Fruit fly (Drosophila melanogaster) whole organism, pupa: ENCODE results near the gene Mnat9.
A peak's percentile ranks its signal among the peaks of the same experiment; 100 is the strongest.

Source experiments
- CG10348 ChIP-seq: fragments of 200-800 bp; sonication (Bioruptor generic); IDR thresholded peaks from 2 replicates; pipeline ENCODE4 v1.3.6; 2022; ENCODE audit warnings: missing biosample characterization, missing genetic modification characterization
- CG12605 ChIP-seq: fragments of 200-800 bp; sonication (Bioruptor generic); IDR thresholded peaks from 2 replicates; pipeline ENCODE4 v1.3.6; 2022; ENCODE audit warnings: missing biosample characterization, missing genetic modification characterization
- CG13204 ChIP-seq: fragments of 200-800 bp; sonication (Bioruptor generic); optimal IDR thresholded peaks from 2 replicates; lab custom pipeline; 2018; ENCODE audit warnings: missing biosample characterization, mild to moderate bottlenecking, missing genetic modification characterization, moderate library complexity
- CG14655 ChIP-seq: fragments of 200-800 bp; sonication (Bioruptor generic); optimal IDR thresholded peaks from 3 replicates; lab custom pipeline; 2017; ENCODE audit warnings: mild to moderate bottlenecking, missing biosample characterization, missing genetic modification reagents, missing genetic modification characterization
- CG15710 ChIP-seq: fragments of 200-800 bp; sonication (Bioruptor generic); optimal IDR thresholded peaks from 2 replicates; lab custom pipeline; 2018; ENCODE audit warnings: missing biosample characterization, mild to moderate bottlenecking, missing genetic modification characterization, moderate library complexity
- CG17806 ChIP-seq: fragments of 200-800 bp; sonication (Bioruptor generic); optimal IDR thresholded peaks from 2 replicates; lab custom pipeline; 2018; ENCODE audit warnings: missing biosample characterization, mild to moderate bottlenecking, missing genetic modification characterization, moderate library complexity
- CG32121 ChIP-seq: fragments of 200-800 bp; sonication (Bioruptor generic); IDR thresholded peaks from 2 replicates; pipeline ENCODE4 v1.3.6; 2022; ENCODE audit warnings: missing biosample characterization, missing genetic modification characterization
- CG34367 ChIP-seq: fragments of 200-800 bp; sonication (Bioruptor generic); optimal IDR thresholded peaks from 2 replicates; lab custom pipeline; 2018; ENCODE audit warnings: missing biosample characterization, mild to moderate bottlenecking, missing genetic modification characterization
- CG4496 ChIP-seq: fragments of 200-800 bp; sonication (Bioruptor generic); IDR thresholded peaks from 3 replicates; pipeline ENCODE4 v1.3.6; 2022; ENCODE audit warnings: missing biosample characterization, missing genetic modification characterization
- CG8159 ChIP-seq: fragments of 200-800 bp; sonication (Bioruptor generic); optimal IDR thresholded peaks from 3 replicates; lab custom pipeline; 2018; ENCODE audit warnings: missing biosample characterization, mild to moderate bottlenecking, missing genetic modification characterization, moderate library complexity
- CG8301 ChIP-seq: fragments of 200-800 bp; sonication (Bioruptor generic); optimal IDR thresholded peaks from 2 replicates; lab custom pipeline; 2018; ENCODE audit warnings: missing biosample characterization, mild to moderate bottlenecking, missing genetic modification characterization
- CG9948 ChIP-seq: fragments of 200-800 bp; sonication (Bioruptor generic); optimal IDR thresholded peaks from 2 replicates; lab custom pipeline; 2018; ENCODE audit warnings: missing biosample characterization, mild to moderate bottlenecking, missing genetic modification characterization, moderate library complexity
- D1 ChIP-seq: fragments of 200-800 bp; sonication (Bioruptor generic); optimal IDR thresholded peaks from 2 replicates; lab custom pipeline; 2018; ENCODE audit warnings: missing biosample characterization, mild to moderate bottlenecking, missing genetic modification characterization, moderate library complexity
- EcR ChIP-seq: fragments of 200-800 bp; sonication (Bioruptor generic); optimal IDR thresholded peaks from 3 replicates; lab custom pipeline; 2019; ENCODE audit warnings: missing biosample characterization, missing genetic modification characterization, mild to moderate bottlenecking, moderate library complexity, missing genetic modification reagents
- Ets98B ChIP-seq: fragments of 200-800 bp; sonication (Bioruptor generic); IDR thresholded peaks from 2 replicates; pipeline ENCODE4 v1.3.6; 2022; ENCODE audit warnings: missing biosample characterization, missing genetic modification characterization
- Pif1A ChIP-seq: fragments of 200-800 bp; sonication (Bioruptor generic); optimal IDR thresholded peaks from 3 replicates; lab custom pipeline; 2016; ENCODE audit warnings: missing biosample characterization, missing genetic modification characterization
- Pif1B ChIP-seq: fragments of 200-800 bp; sonication (Bioruptor generic); optimal IDR thresholded peaks from 3 replicates; lab custom pipeline; 2016; ENCODE audit warnings: missing biosample characterization, missing genetic modification characterization
- Snoo ChIP-seq: fragments of 200-800 bp; sonication (Bioruptor generic); optimal IDR thresholded peaks from 3 replicates; lab custom pipeline; 2017; ENCODE audit warnings: missing biosample characterization, mild to moderate bottlenecking, missing genetic modification characterization, inconsistent platforms
- fd96Ca ChIP-seq: fragments of 200-800 bp; sonication (Bioruptor generic); IDR thresholded peaks from 3 replicates; pipeline ENCODE4 v1.3.6; 2022; ENCODE audit warnings: missing biosample characterization, missing genetic modification characterization
- gl ChIP-seq: fragments of 200-800 bp; sonication (Bioruptor generic); optimal IDR thresholded peaks from 2 replicates; lab custom pipeline; 2018; ENCODE audit warnings: missing biosample characterization, mild to moderate bottlenecking, missing genetic modification characterization
- rn ChIP-seq: fragments of 200-800 bp; sonication (Bioruptor generic); IDR thresholded peaks from 2 replicates; pipeline ENCODE4 v1.3.6; 2022; ENCODE audit warnings: missing biosample characterization, missing genetic modification characterization

Mnat9 gene

DNA sequence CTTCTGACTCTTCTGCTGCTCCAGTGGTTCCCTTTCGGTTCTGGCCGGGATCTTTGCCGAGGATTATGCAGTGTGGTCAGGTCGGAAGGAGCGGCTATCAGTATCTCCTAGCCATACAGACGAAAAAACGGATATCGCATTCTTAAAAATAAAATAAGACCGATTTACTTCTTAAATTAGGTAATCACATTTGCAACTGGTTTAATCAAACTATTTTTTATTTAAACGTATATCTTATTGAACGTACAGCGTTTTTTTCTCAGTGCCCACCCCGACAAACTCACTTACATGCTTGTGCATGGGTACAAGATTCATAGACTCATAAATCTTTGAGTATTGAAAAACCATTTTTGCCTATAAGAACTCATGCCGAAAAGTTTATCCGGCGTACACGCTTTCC is 10.3 kb upstream of the Mnat9 start:
- TF ChIP-seq Pif1B (GFP tag; lab: Kevin White, UChicago) (no peak), rn (GFP tag; lab: Robert Waterston, UW) (no peak), CG8301 (tag; lab: Kevin White, UChicago) (no peak), Snoo (tag; lab: Kevin White, UChicago) (no peak), gl (no peak), Pif1A (GFP tag; lab: Kevin White, UChicago) (no peak)

DNA sequence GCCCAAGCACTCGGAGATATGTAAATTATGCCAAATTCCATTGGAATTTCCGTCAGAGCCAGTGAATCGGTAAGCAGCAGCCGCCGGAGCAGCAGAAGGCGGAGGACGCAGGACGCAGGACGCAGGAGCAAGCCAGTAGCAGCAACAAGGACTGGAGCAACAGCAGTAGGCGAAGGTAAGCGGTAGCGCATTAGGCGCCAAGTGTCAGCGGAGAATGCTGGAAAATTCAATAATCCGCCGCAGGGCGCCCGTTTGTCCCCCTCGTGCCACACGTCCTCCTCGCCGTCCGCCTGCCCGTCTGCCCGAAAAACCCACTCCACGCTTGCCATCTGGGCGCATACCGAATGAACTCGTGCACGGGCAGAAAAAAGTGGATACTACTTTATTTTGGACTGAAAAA is 6.7 kb upstream of the Mnat9 start:
- TF ChIP-seq Snoo (tag; lab: Kevin White, UChicago) (no peak), D1 (no peak), CG9948 (tag; lab: Kevin White, UChicago) (no peak), CG17806 (tag; lab: Kevin White, UChicago) (no peak)

DNA sequence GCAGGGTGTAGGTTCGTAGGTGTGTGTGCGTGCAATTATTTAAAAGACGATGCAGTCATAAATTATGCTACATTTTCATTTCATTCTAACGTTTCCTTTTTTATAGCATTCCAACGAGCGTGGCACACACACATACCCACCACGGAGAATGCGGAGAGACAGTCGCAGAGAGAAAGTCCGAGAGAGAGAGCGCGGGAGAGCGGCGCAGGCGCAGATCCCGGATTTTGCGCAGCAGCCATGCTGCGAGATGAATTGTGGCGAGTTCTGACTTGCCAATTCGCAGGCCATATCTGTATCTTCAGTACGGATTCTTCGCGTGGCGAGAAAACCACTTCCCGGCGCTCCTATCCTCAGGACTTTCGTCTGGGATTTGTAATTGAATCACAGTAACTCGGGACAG is 5.9 kb upstream of the Mnat9 start, which contains the start of gene kek6:
Gene kek6, plus strand, starts transcription at position 323 of the 400 bp plus-strand sequence.
- TF ChIP-seq CG13204 (GFP tag; lab: Kevin White, UChicago) (no peak), rn (GFP tag; lab: Robert Waterston, UW) (no peak), CG17806 (tag; lab: Kevin White, UChicago) (no peak), Pif1B (GFP tag; lab: Kevin White, UChicago) (no peak), CG12605 (GFP tag; lab: Robert Waterston, UW) (no peak), CG8301 (tag; lab: Kevin White, UChicago) (no peak), Ets98B (GFP tag; lab: Robert Waterston, UW) (no peak), CG10348 (GFP tag; lab: Robert Waterston, UW) (no peak), CG9948 (tag; lab: Kevin White, UChicago) (no peak), EcR (GFP tag; lab: Kevin White, UChicago) (no peak), CG32121 (GFP tag; lab: Robert Waterston, UW) (no peak), gl (no peak), CG15710 (no peak)

DNA sequence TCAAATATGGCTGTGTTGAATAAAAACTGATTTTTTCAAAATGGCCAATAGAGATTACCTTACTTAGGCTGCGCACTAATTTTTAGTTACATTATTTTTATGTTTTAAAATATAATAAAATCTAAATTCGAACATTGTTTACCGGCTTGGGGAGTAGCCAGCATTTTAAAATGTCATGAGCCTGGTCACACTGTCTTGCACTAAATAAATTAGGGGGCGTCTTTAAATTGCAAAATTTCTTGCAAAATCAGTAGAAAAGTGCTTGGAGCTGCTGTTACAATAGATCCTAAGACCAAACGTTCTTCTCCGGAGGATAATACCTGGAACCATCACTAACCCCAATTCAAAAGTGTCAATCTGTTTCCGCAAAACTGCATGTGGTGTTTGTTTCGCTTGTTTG is 1.8 kb upstream of the Mnat9 start, which contains the start of gene pasha:
Gene pasha, plus strand, starts transcription at position 177 of the 400 bp plus-strand sequence.
- no peak for TF ChIP-seq CG15710
- TF ChIP-seq EcR (GFP tag; lab: Kevin White, UChicago): no peak
- no peak for TF ChIP-seq fd96Ca
- no peak for TF ChIP-seq D1
- TF ChIP-seq CG12605 (GFP tag; lab: Robert Waterston, UW): no peak
- TF ChIP-seq CG32121 (GFP tag; lab: Robert Waterston, UW): no peak
- no peak for TF ChIP-seq Snoo (tag; lab: Kevin White, UChicago)
- no peak for TF ChIP-seq CG10348 (GFP tag; lab: Robert Waterston, UW)
- TF ChIP-seq Pif1A (GFP tag; lab: Kevin White, UChicago): no peak
- TF ChIP-seq Pif1B (GFP tag; lab: Kevin White, UChicago): no peak
- TF ChIP-seq CG8301 (tag; lab: Kevin White, UChicago): no peak
- no peak for TF ChIP-seq CG4496 (GFP tag; lab: Robert Waterston, UW)
- no peak for TF ChIP-seq CG9948 (tag; lab: Kevin White, UChicago)
- TF ChIP-seq CG8159 (tag; lab: Kevin White, UChicago): no peak
- no peak for TF ChIP-seq CG14655 (GFP tag; lab: Kevin White, UChicago)
- no peak for TF ChIP-seq gl
- TF ChIP-seq rn (GFP tag; lab: Robert Waterston, UW): no peak
- no peak for TF ChIP-seq CG34367
- no peak for TF ChIP-seq CG17806 (tag; lab: Kevin White, UChicago)

DNA sequence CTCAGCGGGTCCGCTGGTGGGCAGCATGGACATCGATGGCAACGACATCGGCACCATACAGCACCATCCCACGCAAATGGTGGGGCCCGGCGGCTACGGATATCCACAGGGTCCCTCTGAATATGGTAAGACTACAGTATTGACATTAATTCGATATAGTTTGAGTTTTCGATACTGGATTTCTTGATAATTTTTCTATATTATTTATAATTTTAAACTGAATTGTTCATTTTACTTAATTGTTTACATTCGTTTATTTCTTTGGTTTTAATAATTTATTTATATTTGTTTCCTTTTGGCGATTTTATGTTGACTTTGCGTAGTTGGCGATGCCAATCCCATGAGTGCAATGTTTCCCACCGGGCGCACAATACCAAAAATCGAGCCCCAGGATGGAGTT is 3.4 kb downstream of the Mnat9 start, which contains the start of gene CycG:
Gene CycG, minus strand, starts transcription at position 101 of the 400 bp plus-strand sequence.
- no peak for TF ChIP-seq CG9948 (tag; lab: Kevin White, UChicago)
- TF ChIP-seq fd96Ca: no peak
- TF ChIP-seq CG8159 (tag; lab: Kevin White, UChicago): no peak
- no peak for TF ChIP-seq Snoo (tag; lab: Kevin White, UChicago)
- no peak for TF ChIP-seq D1
- TF ChIP-seq Pif1A (GFP tag; lab: Kevin White, UChicago): no peak
- TF ChIP-seq CG8301 (tag; lab: Kevin White, UChicago): no peak
- no peak for TF ChIP-seq CG14655 (GFP tag; lab: Kevin White, UChicago)
- no peak for TF ChIP-seq CG32121 (GFP tag; lab: Robert Waterston, UW)
- no peak for TF ChIP-seq CG34367
- no peak for TF ChIP-seq CG15710
- TF ChIP-seq Ets98B (GFP tag; lab: Robert Waterston, UW): no peak
- TF ChIP-seq gl: no peak

DNA sequence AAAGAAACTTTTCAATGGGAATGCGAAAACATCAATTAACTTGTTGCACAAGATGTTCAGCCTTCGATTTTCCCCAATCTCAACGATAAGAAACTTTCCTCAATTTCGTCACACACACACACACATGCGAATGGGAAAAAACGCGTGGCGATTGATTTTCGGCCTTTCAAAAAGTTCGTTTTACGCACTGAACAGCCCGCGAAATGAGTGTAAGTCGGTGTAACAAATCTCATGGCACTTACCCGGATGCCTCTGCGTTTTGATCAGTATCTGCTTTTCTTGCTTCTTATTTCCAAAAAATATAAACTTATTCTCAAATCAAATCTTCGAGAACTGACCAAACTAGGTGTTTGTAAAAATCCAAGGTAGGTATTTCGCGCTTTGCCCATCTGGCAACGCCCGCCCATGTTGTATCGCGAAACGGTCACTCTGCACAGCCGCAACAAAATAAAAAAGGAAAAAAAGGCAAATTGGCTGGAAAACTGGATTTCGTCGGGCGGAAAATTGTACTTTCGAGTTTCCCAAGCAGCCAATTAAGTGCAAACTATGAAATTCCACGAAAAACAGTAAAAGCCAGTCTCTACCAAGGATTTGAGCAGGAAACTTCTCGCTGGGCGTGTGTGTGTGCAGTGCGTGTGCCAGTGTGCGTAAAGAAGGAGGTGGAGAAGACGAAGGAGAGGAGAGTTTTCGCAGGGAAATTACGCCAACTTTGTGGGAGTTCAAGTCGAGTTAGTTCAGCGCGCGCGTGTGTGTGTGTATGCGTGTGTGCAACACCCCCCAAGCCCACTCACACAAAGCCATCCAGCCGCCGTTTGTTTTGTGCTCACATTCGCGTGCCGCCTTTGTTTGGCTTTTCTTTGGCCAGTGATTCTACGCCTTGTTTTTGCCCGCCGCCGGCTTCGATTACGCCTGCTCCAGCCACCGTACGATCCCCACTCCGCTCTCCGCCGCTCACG is 5.0 kb downstream of the Mnat9 start, which contains the start of gene Med:
Gene Med, plus strand, starts transcription at position 408 of the 956 bp plus-strand sequence.
- TF ChIP-seq rn (GFP tag; lab: Robert Waterston, UW) (no peak), CG9948 (tag; lab: Kevin White, UChicago) (peak; percentile 5), CG14655 (GFP tag; lab: Kevin White, UChicago) (peak; percentile 49), EcR (GFP tag; lab: Kevin White, UChicago) (peak; percentile 81), CG32121 (GFP tag; lab: Robert Waterston, UW) (no peak), D1 (no peak), CG12605 (GFP tag; lab: Robert Waterston, UW) (no peak), CG15710 (peak; percentile 28), gl (peak; percentile 21), CG8159 (tag; lab: Kevin White, UChicago) (peak; percentile 17), CG13204 (GFP tag; lab: Kevin White, UChicago) (peak; percentile 27), CG34367 (peak; percentile 25)
